Worm (Caenorhabditis elegans) whole organism, early embryonic: ENCODE data around the gene C05D9.7.

ENCODE experiments used
- B0310.2 ChIP-seq: sonication (generic microtip); optimal IDR thresholded peaks from 2 replicates; lab custom pipeline; 2016; ENCODE audit warnings: mild to moderate bottlenecking, missing genetic modification characterization, missing compliant biosample characterization
- F13C5.2 ChIP-seq: sonication (generic microtip); optimal IDR thresholded peaks from 2 replicates; lab custom pipeline; 2017; ENCODE audit warnings: mild to moderate bottlenecking, missing genetic modification characterization, inconsistent platforms, missing compliant biosample characterization
- aly-1 ChIP-seq: sonication (generic microtip); optimal IDR thresholded peaks from 2 replicates; lab custom pipeline; 2016; ENCODE audit warnings: missing genetic modification characterization, missing compliant biosample characterization
- ama-1 ChIP-seq: fragments of 150-350 bp; optimal IDR thresholded peaks from 2 replicates; lab custom pipeline; 2014
- ceh-13 ChIP-seq: fragments of 200-800 bp; sonication (Bioruptor generic); optimal IDR thresholded peaks from 2 replicates; lab custom pipeline; 2018; ENCODE audit warnings: mild to moderate bottlenecking, missing genetic modification characterization, missing compliant biosample characterization
- ceh-36 ChIP-seq: sonication (generic microtip); optimal IDR thresholded peaks from 2 replicates; lab custom pipeline; 2016; ENCODE audit warnings: missing genetic modification characterization, inconsistent platforms, missing compliant biosample characterization
- ets-7 ChIP-seq: sonication (generic microtip); optimal IDR thresholded peaks from 2 replicates; lab custom pipeline; 2016; ENCODE audit warnings: missing genotype, missing genetic modification characterization, missing compliant biosample characterization
- flt-1 ChIP-seq: fragments of 200-800 bp; sonication (Bioruptor generic); IDR thresholded peaks from 2 replicates; pipeline ENCODE4 v1.3.6; 2022; ENCODE audit warnings: missing genetic modification characterization, missing compliant biosample characterization
- hmbx-1 ChIP-seq: sonication (generic microtip); optimal IDR thresholded peaks from 2 replicates; lab custom pipeline; 2016; ENCODE audit warnings: mild to moderate bottlenecking, missing genetic modification characterization, missing compliant biosample characterization
- hmg-4 ChIP-seq: fragments of 200-800 bp; sonication (Bioruptor generic); optimal IDR thresholded peaks from 2 replicates; lab custom pipeline; 2018; ENCODE audit warnings: mild to moderate bottlenecking, missing genetic modification characterization, missing compliant biosample characterization
- hnd-1 ChIP-seq: sonication (generic microtip); optimal IDR thresholded peaks from 2 replicates; lab custom pipeline; 2016; ENCODE audit warnings: missing genetic modification characterization, missing compliant biosample characterization
- pes-1 ChIP-seq: fragments of 200-800 bp; sonication (Bioruptor generic); IDR thresholded peaks from 2 replicates; pipeline ENCODE4 v1.3.6; 2022; ENCODE audit warnings: missing genetic modification reagents, missing genetic modification characterization, missing compliant biosample characterization
- scrt-1 ChIP-seq: fragments of 200-800 bp; sonication (Bioruptor generic); IDR thresholded peaks from 2 replicates; pipeline ENCODE4 v1.3.6; 2022; ENCODE audit warnings: missing genetic modification characterization, missing compliant biosample characterization
- sea-1 ChIP-seq: fragments of 200-800 bp; sonication (Bioruptor generic); conservative IDR thresholded peaks from 2 replicates; pipeline ENCODE4 v1.3.6; 2022; ENCODE audit warnings: missing genetic modification characterization, missing compliant biosample characterization
- tbx-11 ChIP-seq: fragments of 200-800 bp; sonication (Bioruptor generic); IDR thresholded peaks from 2 replicates; pipeline ENCODE4 v1.3.6; 2022; ENCODE audit warnings: missing genetic modification characterization, missing compliant biosample characterization
- tbx-37 ChIP-seq: fragments of 200-800 bp; sonication (Bioruptor generic); conservative IDR thresholded peaks from 2 replicates; pipeline ENCODE4 v1.3.6; 2022; ENCODE audit warnings: missing genetic modification reagents, missing genetic modification characterization, missing compliant biosample characterization
- tra-4 ChIP-seq: sonication (generic microtip); optimal IDR thresholded peaks from 2 replicates; lab custom pipeline; 2017; ENCODE audit warnings: missing genetic modification characterization, missing compliant biosample characterization

C05D9.7 gene

DNA sequence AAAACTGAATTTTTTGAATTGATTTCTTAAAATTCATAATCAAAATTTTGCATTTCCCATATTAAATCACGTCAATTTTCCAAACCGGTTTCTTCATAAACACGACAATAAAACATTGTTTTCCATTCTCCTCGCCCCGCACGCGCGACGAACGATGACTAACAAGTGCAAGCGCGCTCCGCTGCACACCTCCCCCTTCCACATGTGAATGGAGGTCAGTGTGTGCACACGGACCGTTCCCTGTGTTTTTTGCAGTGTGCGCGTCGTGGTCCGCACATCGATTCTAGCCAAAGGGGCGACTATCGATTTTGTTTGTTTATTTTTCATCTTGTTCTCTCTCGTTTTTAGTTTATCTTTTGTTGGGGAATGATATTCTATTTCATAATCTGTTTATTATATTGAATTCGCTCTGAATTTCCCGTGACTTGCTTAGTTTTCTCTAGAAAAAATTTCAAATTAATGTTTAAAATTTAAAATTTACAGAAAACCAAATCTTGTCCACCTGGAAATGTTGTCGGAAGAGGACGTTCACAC is 9.4 kb upstream of the C05D9.7 start, which contains the start of gene snx-1:
Gene snx-1 (plus strand): TSS at position 484 of the 534 bp plus-strand sequence.
- TF ChIP-seq tra-4 (tag; lab: Kevin White, UChicago) (no peak), flt-1 (GFP tag; lab: Robert Waterston, UW) (no peak), pes-1 (GFP tag; lab: Robert Waterston, UW) (no peak), hmg-4 (GFP tag; lab: Kevin White, UChicago) (peak; percentile 60), sea-1 (GFP tag; lab: Robert Waterston, UW) (no peak), F13C5.2 (tag; lab: Kevin White, UChicago) (peak; percentile 24), aly-1 (tag; lab: Kevin White, UChicago) (no peak), tbx-11 (no peak), scrt-1 (no peak), ama-1 (lab: Kevin White, UChicago) (no peak), hmbx-1 (tag; lab: Kevin White, UChicago) (no peak), ceh-13 (GFP tag; lab: Kevin White, UChicago) (no peak)

DNA sequence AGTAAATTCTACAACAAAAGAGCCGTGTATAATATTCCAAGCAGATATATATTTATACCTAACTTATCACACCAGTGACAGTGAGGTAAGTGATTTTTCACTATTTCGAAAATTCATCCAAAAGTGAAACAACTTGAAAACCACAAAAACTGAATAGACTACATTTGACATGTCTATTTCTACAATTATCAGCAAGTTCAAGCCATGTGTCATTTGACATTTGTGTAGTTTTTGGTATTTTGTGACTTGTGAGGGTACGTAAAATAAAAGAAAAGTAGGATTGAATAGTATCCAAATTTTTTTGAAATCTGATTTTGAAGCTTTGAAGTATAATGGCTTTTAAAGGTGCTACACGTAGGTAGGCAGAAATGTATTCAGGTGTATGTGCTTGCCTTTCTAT is 7.0 kb upstream of the C05D9.7 start:
- TF ChIP-seq sea-1 (GFP tag; lab: Robert Waterston, UW) (no peak), aly-1 (tag; lab: Kevin White, UChicago) (no peak), B0310.2 (tag; lab: Kevin White, UChicago) (no peak), tra-4 (tag; lab: Kevin White, UChicago) (no peak), scrt-1 (no peak), flt-1 (GFP tag; lab: Robert Waterston, UW) (no peak), tbx-37 (GFP tag; lab: Robert Waterston, UW) (no peak), hmg-4 (GFP tag; lab: Kevin White, UChicago) (no peak)

DNA sequence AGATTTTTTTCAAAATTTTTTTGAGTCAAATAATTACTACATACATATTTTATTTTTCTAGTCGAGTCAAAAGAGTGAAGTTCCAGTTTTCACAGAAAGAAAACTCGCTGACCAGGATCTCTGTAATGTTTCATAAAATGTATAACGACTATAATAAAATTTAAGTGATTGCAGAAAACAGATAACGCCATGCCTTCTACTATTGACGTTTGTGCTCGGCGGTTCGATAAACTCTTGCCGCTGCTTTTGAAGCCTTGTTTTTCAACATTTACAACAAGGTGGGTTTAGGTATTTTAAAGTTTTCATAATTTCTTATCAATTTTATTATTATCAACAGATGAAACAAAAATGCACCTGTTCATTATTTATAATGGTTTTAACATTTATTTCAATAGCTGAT is 6.2 kb upstream of the C05D9.7 start, which contains the start of gene lmp-2:
Gene lmp-2 (plus strand): TSS at position 190 of the 400 bp plus-strand sequence.
- TF ChIP-seq scrt-1 (no peak), hnd-1 (no peak), flt-1 (GFP tag; lab: Robert Waterston, UW) (no peak), tbx-11 (no peak), hmbx-1 (tag; lab: Kevin White, UChicago) (no peak), hmg-4 (GFP tag; lab: Kevin White, UChicago) (no peak), ets-7 (tag; lab: Kevin White, UChicago) (no peak), pes-1 (GFP tag; lab: Robert Waterston, UW) (no peak), ceh-36 (tag; lab: Kevin White, UChicago) (no peak), sea-1 (GFP tag; lab: Robert Waterston, UW) (no peak), F13C5.2 (tag; lab: Kevin White, UChicago) (no peak), tra-4 (tag; lab: Kevin White, UChicago) (no peak), ama-1 (lab: Kevin White, UChicago) (no peak), aly-1 (tag; lab: Kevin White, UChicago) (no peak), ceh-13 (GFP tag; lab: Kevin White, UChicago) (no peak)

DNA sequence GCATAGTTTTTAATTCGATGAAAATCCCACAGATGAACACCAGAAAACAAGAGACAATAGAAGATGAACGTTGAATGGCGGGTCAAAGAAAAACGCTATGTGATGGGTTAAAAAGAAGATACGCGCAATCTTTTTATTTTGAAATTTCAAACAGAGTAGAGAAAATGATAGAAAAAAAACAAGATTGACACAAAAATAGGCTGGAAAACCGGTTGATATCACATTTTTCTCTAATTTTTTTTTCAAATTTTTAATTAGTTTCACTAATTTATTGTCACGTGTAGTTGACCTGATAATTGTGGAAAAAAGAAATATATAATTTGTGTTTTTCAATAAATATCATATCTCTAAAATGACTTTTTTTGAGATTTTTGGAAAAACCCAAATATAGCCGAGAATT is 4.9 kb upstream of the C05D9.7 start, which contains the start of gene C05D9.9:
Gene C05D9.9 (minus strand): TSS at position 101 of the 400 bp plus-strand sequence.
- TF ChIP-seq sea-1 (GFP tag; lab: Robert Waterston, UW) (no peak), B0310.2 (tag; lab: Kevin White, UChicago) (no peak), ceh-36 (tag; lab: Kevin White, UChicago) (no peak), scrt-1 (no peak), pes-1 (GFP tag; lab: Robert Waterston, UW) (no peak), hmbx-1 (tag; lab: Kevin White, UChicago) (no peak), aly-1 (tag; lab: Kevin White, UChicago) (no peak), ceh-13 (GFP tag; lab: Kevin White, UChicago) (no peak), tbx-37 (GFP tag; lab: Robert Waterston, UW) (no peak), flt-1 (GFP tag; lab: Robert Waterston, UW) (no peak), F13C5.2 (tag; lab: Kevin White, UChicago) (no peak), hnd-1 (no peak), tra-4 (tag; lab: Kevin White, UChicago) (no peak), tbx-11 (no peak), hmg-4 (GFP tag; lab: Kevin White, UChicago) (no peak), ama-1 (lab: Kevin White, UChicago) (no peak), ets-7 (tag; lab: Kevin White, UChicago) (no peak)

DNA sequence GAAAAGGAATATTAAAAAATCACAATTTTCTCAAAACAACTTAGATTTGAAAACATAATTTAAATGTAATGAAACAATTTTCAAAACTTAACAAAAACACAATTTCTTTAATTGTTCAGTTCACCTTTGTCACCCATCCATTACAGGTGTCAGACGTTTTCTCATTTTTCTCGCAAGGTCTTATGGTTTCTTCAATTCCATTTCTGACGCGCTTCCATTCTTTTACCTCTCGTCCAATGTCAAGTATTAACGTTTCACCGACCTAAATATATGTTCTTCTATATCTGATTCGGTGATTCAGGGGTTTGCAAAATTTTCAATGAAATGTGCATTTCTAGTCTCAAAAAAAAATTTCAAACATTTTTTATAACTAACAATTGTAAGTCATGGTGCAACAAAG is 4.3 kb upstream of the C05D9.7 start:
- TF ChIP-seq ets-7 (tag; lab: Kevin White, UChicago): no peak
- no peak for TF ChIP-seq hnd-1
- TF ChIP-seq pes-1 (GFP tag; lab: Robert Waterston, UW): no peak
- no peak for TF ChIP-seq sea-1 (GFP tag; lab: Robert Waterston, UW)
- no peak for TF ChIP-seq aly-1 (tag; lab: Kevin White, UChicago)
- TF ChIP-seq hmbx-1 (tag; lab: Kevin White, UChicago): no peak
- no peak for TF ChIP-seq ceh-36 (tag; lab: Kevin White, UChicago)
- no peak for TF ChIP-seq hmg-4 (GFP tag; lab: Kevin White, UChicago)
- TF ChIP-seq tra-4 (tag; lab: Kevin White, UChicago): no peak
- TF ChIP-seq tbx-37 (GFP tag; lab: Robert Waterston, UW): no peak
- TF ChIP-seq flt-1 (GFP tag; lab: Robert Waterston, UW): no peak
- TF ChIP-seq B0310.2 (tag; lab: Kevin White, UChicago): no peak
- TF ChIP-seq scrt-1: no peak
- no peak for TF ChIP-seq tbx-11
- TF ChIP-seq F13C5.2 (tag; lab: Kevin White, UChicago): no peak
- TF ChIP-seq ceh-13 (GFP tag; lab: Kevin White, UChicago): no peak
- no peak for TF ChIP-seq ama-1 (lab: Kevin White, UChicago)

DNA sequence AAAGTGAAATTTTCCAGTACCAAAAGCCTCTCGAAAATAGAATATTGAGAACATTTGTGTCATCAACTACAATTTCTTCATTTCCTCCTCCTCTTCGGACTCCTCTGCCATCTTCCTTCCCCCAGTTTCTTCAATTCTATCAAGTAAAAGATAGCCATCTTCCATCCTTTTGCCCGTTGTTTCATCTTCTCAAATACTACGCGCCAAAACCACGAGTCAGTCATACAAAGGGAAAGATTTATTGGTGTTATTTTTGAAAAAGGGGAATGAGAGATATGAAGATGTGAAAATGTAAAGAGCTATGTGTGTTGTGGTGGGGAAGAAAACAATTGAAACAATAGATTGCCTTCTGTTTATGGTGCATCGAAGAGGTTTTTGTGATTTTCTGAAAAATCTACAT is 3.0 kb upstream of the C05D9.7 start:
- TF ChIP-seq pes-1 (GFP tag; lab: Robert Waterston, UW): no peak
- no peak for TF ChIP-seq sea-1 (GFP tag; lab: Robert Waterston, UW)
- no peak for TF ChIP-seq ceh-13 (GFP tag; lab: Kevin White, UChicago)
- no peak for TF ChIP-seq hmbx-1 (tag; lab: Kevin White, UChicago)
- no peak for TF ChIP-seq F13C5.2 (tag; lab: Kevin White, UChicago)
- TF ChIP-seq tbx-11: no peak
- no peak for TF ChIP-seq aly-1 (tag; lab: Kevin White, UChicago)
- TF ChIP-seq ama-1 (lab: Kevin White, UChicago): no peak
- TF ChIP-seq ceh-36 (tag; lab: Kevin White, UChicago): no peak
- TF ChIP-seq scrt-1: no peak
- TF ChIP-seq flt-1 (GFP tag; lab: Robert Waterston, UW): no peak
- TF ChIP-seq ets-7 (tag; lab: Kevin White, UChicago): no peak
- no peak for TF ChIP-seq hmg-4 (GFP tag; lab: Kevin White, UChicago)
- no peak for TF ChIP-seq tra-4 (tag; lab: Kevin White, UChicago)
- no peak for TF ChIP-seq B0310.2 (tag; lab: Kevin White, UChicago)
